Worm (Caenorhabditis elegans): ENCODE data around the gene sedl-1.

ce11 chrX:1483229-1483628 is 43.2 kb upstream of the sedl-1 start:
- TF ChIP-seq elt-2 (tag; optimal IDR thresholded peaks at IDR 0.05) (no peak), ztf-16 (tag; optimal IDR thresholded peaks at IDR 0.05) (no peak), ref-2 (tag; optimal IDR thresholded peaks at IDR 0.05) (no peak), rnt-1 (tag; optimal IDR thresholded peaks at IDR 0.05) (no peak), unc-86 (tag; optimal IDR thresholded peaks at IDR 0.05) (no peak), hlh-13 (GFP tag; optimal IDR thresholded peaks at IDR 0.05) (no peak), dve-1 (tag; optimal IDR thresholded peaks at IDR 0.05) (no peak), syd-9 (tag; optimal IDR thresholded peaks at IDR 0.05) (no peak), ama-1 (optimal IDR thresholded peaks at IDR 0.05) (no peak), ceh-9 (tag; optimal IDR thresholded peaks at IDR 0.05) (no peak), C08G9.2 (tag; optimal IDR thresholded peaks at IDR 0.05) (no peak), ceh-19 (GFP tag; optimal IDR thresholded peaks at IDR 0.05) (no peak), pqm-1 (tag; optimal IDR thresholded peaks at IDR 0.05) (no peak), nhr-11 (tag; optimal IDR thresholded peaks at IDR 0.05) (no peak)
